Fruit fly (Drosophila melanogaster) whole organism, embryonic: ENCODE measurements around the gene Jon99Fii.

ENCODE experiments used
- Aef1 ChIP-seq: fragments of 200-800 bp; sonication (Bioruptor generic); IDR thresholded peaks from 3 replicates; pipeline ENCODE4 v1.3.6; 2022; ENCODE audit warnings: missing biosample characterization, missing genetic modification characterization
- NFAT ChIP-seq: fragments of 200-800 bp; sonication (Bioruptor generic); IDR thresholded peaks from 2 replicates; pipeline ENCODE4 v1.3.6; 2022; ENCODE audit warnings: missing biosample characterization, missing genetic modification characterization
- amos ChIP-seq: fragments of 200-800 bp; sonication (Bioruptor generic); IDR thresholded peaks from 2 replicates; pipeline ENCODE4 v1.3.6; 2022; ENCODE audit warnings: missing biosample characterization, missing genetic modification characterization; ENCODE audit not compliant: partially characterized antibody
- insv ChIP-seq, 2 experiments: fragments of 200-800 bp; sonication (Bioruptor generic); optimal IDR thresholded peaks; 3 replicates each; lab custom pipeline; 2016 to 2018; ENCODE audit warnings: missing biosample characterization in 2 of 2, missing genetic modification characterization in 2 of 2
- twi ChIP-seq: fragments of 200-800 bp; optimal IDR thresholded peaks from 2 replicates; lab custom pipeline; 2019; ENCODE audit warnings: missing biosample characterization, mild to moderate bottlenecking, missing genetic modification characterization, moderate library complexity

DNA sequence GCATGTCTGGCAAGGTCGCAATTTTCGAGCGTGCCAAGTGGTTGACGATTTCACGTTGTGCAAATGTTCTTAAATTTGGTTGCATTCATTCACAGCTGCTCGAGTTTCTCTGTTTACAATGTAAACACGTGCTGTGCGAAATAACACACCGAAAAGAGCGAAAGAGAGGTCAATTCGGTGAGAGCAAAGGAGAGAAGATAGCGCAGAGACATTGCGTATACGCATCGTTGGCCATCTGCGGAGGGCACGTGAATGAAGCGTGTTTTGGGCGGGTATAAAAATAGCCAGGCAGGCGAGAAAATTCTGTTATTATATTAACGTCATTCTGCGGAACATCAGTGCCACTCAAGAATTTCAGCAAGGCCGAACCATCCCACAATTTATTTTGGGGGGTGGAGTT is 33.3 kb downstream of the Jon99Fii start:
- TF ChIP-seq Aef1 (GFP tag; lab: Robert Waterston, UW), result no peak
- TF ChIP-seq NFAT (GFP tag; lab: Robert Waterston, UW), result no peak
- no peak for TF ChIP-seq amos (GFP tag; lab: Robert Waterston, UW)
- no peak for TF ChIP-seq insv (GFP tag; optimal IDR thresholded peaks at IDR 0.05; lab: Kevin White, UChicago)
- TF ChIP-seq twi (tag; lab: Kevin White, UChicago), result no peak
